Worm (Caenorhabditis elegans) whole organism, L1 larva: Measurements from ENCODE around the gene ifas-1.

Experiments used
- alr-1 ChIP-seq: fragments of 200-800 bp; sonication (Bioruptor generic); optimal IDR thresholded peaks from 2 replicates; lab custom pipeline; 2018; ENCODE audit warnings: borderline replicate concordance, mild to moderate bottlenecking, missing genetic modification characterization, missing compliant biosample characterization
- ama-1 ChIP-seq: fragments of 150-350 bp; optimal IDR thresholded peaks from 2 replicates; lab custom pipeline; 2014
- elt-3 ChIP-seq, 6 experiments: fragments of 150-350 bp in 1 of 6; sonication (generic microtip); optimal IDR thresholded peaks; 2 replicates each; lab custom pipeline; 2017 to 2018; ENCODE audit warnings: missing biosample characterization in 6 of 6, missing genetic modification characterization in 6 of 6, inconsistent platforms in 1 of 6
- ets-5 ChIP-seq: fragments of 200-800 bp; sonication (Bioruptor generic); IDR thresholded peaks from 2 replicates; pipeline ENCODE4 v1.3.6; 2022; ENCODE audit warnings: missing genetic modification characterization, missing compliant biosample characterization
- lsy-2 ChIP-seq, 2 experiments: fragments of 150-350 bp; optimal IDR thresholded peaks; 2 replicates each; lab custom pipeline; 2014; ENCODE audit warnings: missing biosample characterization in 2 of 2, missing genetic modification characterization in 2 of 2
- nhr-12 ChIP-seq: sonication (generic microtip); optimal IDR thresholded peaks from 2 replicates; lab custom pipeline; 2017; ENCODE audit warnings: missing biosample characterization, missing genetic modification characterization
- nhr-237 ChIP-seq: fragments of 150-350 bp; optimal IDR thresholded peaks from 2 replicates; lab custom pipeline; 2014; ENCODE audit warnings: missing biosample characterization, missing genetic modification characterization
- sox-4 ChIP-seq: sonication (generic microtip); optimal IDR thresholded peaks from 2 replicates; lab custom pipeline; 2016; ENCODE audit warnings: missing genetic modification characterization, missing compliant biosample characterization
- swsn-7 ChIP-seq: sonication (generic microtip); optimal IDR thresholded peaks from 2 replicates; lab custom pipeline; 2016; ENCODE audit warnings: missing genetic modification characterization, missing compliant biosample characterization
- zip-4 ChIP-seq: fragments of 200-800 bp; sonication (Bioruptor generic); optimal IDR thresholded peaks from 2 replicates; lab custom pipeline; 2018; ENCODE audit warnings: mild to moderate bottlenecking, missing genetic modification characterization, moderate library complexity, missing compliant biosample characterization

DNA sequence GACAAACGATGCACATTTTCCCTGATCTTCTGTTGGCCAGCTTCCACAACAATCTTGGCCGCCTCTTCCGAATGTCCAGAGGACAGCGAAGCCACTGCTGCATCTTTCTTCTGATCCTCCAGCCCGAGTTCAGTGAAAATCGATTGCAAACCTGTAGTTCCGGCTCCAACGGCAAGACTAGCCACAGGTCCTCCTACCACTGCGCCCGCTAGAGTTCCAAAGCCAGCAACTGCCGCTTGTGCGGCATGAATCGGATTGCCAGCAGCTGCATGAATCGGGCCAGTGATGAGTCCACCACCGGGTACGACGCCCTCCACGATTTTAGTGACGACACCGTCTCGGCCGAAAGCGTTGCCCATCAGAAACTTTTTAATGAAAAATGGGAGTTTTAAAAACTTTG, at the start of gene ifas-1:
- TF ChIP-seq nhr-237 (tag; lab: Kevin White, UChicago) (no peak), zip-4 (no peak), elt-3 (tag; optimal IDR thresholded peaks at IDR 0.05; lab: Kevin White, UChicago) (no peak), swsn-7 (no peak), ama-1 (lab: Kevin White, UChicago) (no peak), alr-1 (no peak), nhr-12 (tag; lab: Kevin White, UChicago) (no peak), sox-4 (tag; lab: Kevin White, UChicago) (no peak), ets-5 (GFP tag; lab: Robert Waterston, UW) (no peak), lsy-2 (tag; optimal IDR thresholded peaks at IDR 0.05; lab: Kevin White, UChicago) (no peak)
